Worm (Caenorhabditis elegans) whole organism, L4/young adult: ENCODE results near the gene gei-8.
A peak's percentile ranks its signal among the peaks of the same experiment; 100 is the strongest.

ENCODE experiments used
- W03F9.2 ChIP-seq: fragments of 150-350 bp; optimal IDR thresholded peaks from 2 replicates; lab custom pipeline; 2014; ENCODE audit warnings: missing biosample characterization, missing genetic modification characterization
- dao-5 ChIP-seq: sonication (generic microtip); optimal IDR thresholded peaks from 2 replicates; lab custom pipeline; 2016; ENCODE audit warnings: missing genotype, missing genetic modification characterization, moderate library complexity, missing compliant biosample characterization
- him-1 ChIP-seq: sonication (generic microtip); optimal IDR thresholded peaks from 2 replicates; lab custom pipeline; 2016; ENCODE audit warnings: missing genotype, missing genetic modification reagents, missing genetic modification characterization, missing compliant biosample characterization

The gei-8 gene

ce11 chrIII:8121132-8121531, at the start of gene gei-8:
Gene gei-8 (minus strand): TSS chrIII:8121232.
- TF ChIP-seq W03F9.2 (tag; lab: Kevin White, UChicago) (no peak), him-1 (tag; lab: Kevin White, UChicago) (no peak), dao-5 (tag; lab: Kevin White, UChicago) (no peak)

ce11 chrIII:8164771-8165170, 43.7 kb upstream of the gei-8 start:
- TF ChIP-seq W03F9.2 (tag; lab: Kevin White, UChicago) (no peak), him-1 (tag; lab: Kevin White, UChicago) (no peak), dao-5 (tag; lab: Kevin White, UChicago) (no peak)

- TF ChIP-seq him-1 (tag; lab: Kevin White, UChicago), result peak; percentile 45
- TF ChIP-seq W03F9.2 (tag; lab: Kevin White, UChicago), result peak; percentile 92
- no peak for TF ChIP-seq dao-5 (tag; lab: Kevin White, UChicago)
Observed at ce11 chrIII:8163788-8164423, 42.9 kb upstream of the gei-8 start, which contains the start of gene prp-8. Gene prp-8 (plus strand): TSS chrIII:8164373.

DNA sequence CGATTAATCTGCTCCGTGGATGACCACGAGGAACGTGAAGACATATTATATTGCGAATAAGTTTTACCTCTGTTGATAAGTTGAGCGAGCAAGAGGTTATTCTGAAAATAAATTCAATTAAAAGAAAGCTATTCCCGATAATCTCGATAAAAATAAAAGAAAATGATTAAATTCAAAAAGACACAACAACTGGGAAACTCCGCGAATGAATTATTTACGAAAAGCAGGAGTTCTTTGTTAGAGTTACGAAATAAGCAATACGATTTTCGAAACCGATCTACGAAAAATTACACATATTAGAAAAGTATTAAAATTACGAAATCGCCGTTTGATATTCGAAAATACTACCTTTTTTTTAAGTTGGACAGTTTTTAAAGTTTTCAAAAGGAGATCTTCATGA, 42.3 kb upstream of the gei-8 start, which contains the start of gene bath-42:
Gene bath-42, minus strand, starts transcription at position 101 of the 400 bp plus-strand sequence.
- TF ChIP-seq dao-5 (tag; lab: Kevin White, UChicago) (no peak), W03F9.2 (tag; lab: Kevin White, UChicago) (no peak), him-1 (tag; lab: Kevin White, UChicago) (no peak)

ce11 chrIII:8161238-8161637, 40.2 kb upstream of the gei-8 start, which contains the start of gene inpp-5K:
Gene inpp-5K (minus strand): TSS chrIII:8161338.
- TF ChIP-seq dao-5 (tag; lab: Kevin White, UChicago) (no peak), him-1 (tag; lab: Kevin White, UChicago) (no peak), W03F9.2 (tag; lab: Kevin White, UChicago) (no peak)

- TF ChIP-seq W03F9.2 (tag; lab: Kevin White, UChicago) (no peak), dao-5 (tag; lab: Kevin White, UChicago) (no peak), him-1 (tag; lab: Kevin White, UChicago) (no peak)
Observed at ce11 chrIII:8158140-8158786, 37.2 kb upstream of the gei-8 start, which contains the start of gene atg-13. Gene atg-13 (minus strand): TSS chrIII:8158190.

DNA sequence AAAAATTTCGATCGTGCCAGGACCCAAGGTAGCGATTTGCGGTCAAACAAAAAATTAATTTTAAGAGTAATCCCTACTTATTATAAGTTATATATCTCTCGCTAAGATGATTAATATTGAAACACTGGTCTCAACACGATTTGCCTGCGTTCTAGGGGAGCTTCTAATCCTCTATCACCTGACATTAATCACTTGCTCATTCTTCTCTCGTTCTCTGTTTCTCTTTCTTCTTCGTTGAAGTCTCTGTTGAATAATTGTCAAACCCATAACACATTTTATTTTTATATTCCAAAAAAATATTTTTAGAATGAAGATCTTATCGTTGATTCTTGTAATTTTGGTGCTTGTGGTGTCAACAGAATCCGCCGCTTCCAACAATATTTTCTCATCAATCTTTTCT, 34.1 kb upstream of the gei-8 start, which contains the start of gene D2007.1:
Gene D2007.1, plus strand, starts transcription at position 301 of the 400 bp plus-strand sequence.
- TF ChIP-seq dao-5 (tag; lab: Kevin White, UChicago), result no peak
- TF ChIP-seq W03F9.2 (tag; lab: Kevin White, UChicago), result no peak
- no peak for TF ChIP-seq him-1 (tag; lab: Kevin White, UChicago)

ce11 chrIII:8154423-8154822, 33.4 kb upstream of the gei-8 start:
- no peak for TF ChIP-seq him-1 (tag; lab: Kevin White, UChicago)
- TF ChIP-seq dao-5 (tag; lab: Kevin White, UChicago), result no peak
- no peak for TF ChIP-seq W03F9.2 (tag; lab: Kevin White, UChicago)

- TF ChIP-seq dao-5 (tag; lab: Kevin White, UChicago) (no peak), him-1 (tag; lab: Kevin White, UChicago) (no peak), W03F9.2 (tag; lab: Kevin White, UChicago) (no peak)
Observed at ce11 chrIII:8148751-8149150, 27.7 kb upstream of the gei-8 start, which contains the start of gene D2007.2. Gene D2007.2 (plus strand): TSS chrIII:8148963.

- TF ChIP-seq dao-5 (tag; lab: Kevin White, UChicago), result no peak
- no peak for TF ChIP-seq him-1 (tag; lab: Kevin White, UChicago)
- no peak for TF ChIP-seq W03F9.2 (tag; lab: Kevin White, UChicago)
Observed at ce11 chrIII:8145971-8146370, 24.9 kb upstream of the gei-8 start.

DNA sequence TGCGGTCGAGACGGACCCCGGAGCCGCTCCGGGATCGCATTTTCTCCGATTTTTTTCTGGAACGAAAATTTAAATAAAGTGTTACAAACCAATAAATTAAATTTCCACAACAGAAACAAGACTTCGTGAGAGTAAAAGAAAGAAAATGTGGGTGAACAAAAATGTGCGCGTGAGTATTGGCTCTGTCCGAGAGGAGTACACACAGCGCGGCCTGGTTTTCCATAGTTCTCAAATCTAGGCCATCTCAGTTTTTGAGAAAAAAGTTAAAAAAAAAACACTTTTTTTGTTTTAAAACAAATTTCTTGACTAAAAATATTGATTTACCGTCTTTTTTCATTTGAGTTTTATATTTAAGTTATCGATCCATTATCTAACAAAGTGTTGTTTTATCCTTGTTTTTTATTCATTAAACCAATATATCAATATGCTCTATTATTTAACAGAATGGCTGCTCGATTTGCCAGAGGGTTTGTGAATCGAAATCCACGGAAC, 23.6 kb upstream of the gei-8 start, which contains the start of the genes C14B9.8 and mrpl-18:
Gene C14B9.8, minus strand, starts transcription at position 56 of the 492 bp plus-strand sequence.
Gene mrpl-18, plus strand, starts transcription at position 442 of the 492 bp plus-strand sequence.
- peak; percentile 63 for TF ChIP-seq W03F9.2 (tag; lab: Kevin White, UChicago)
- no peak for TF ChIP-seq dao-5 (tag; lab: Kevin White, UChicago)
- TF ChIP-seq him-1 (tag; lab: Kevin White, UChicago), result peak; percentile 63

DNA sequence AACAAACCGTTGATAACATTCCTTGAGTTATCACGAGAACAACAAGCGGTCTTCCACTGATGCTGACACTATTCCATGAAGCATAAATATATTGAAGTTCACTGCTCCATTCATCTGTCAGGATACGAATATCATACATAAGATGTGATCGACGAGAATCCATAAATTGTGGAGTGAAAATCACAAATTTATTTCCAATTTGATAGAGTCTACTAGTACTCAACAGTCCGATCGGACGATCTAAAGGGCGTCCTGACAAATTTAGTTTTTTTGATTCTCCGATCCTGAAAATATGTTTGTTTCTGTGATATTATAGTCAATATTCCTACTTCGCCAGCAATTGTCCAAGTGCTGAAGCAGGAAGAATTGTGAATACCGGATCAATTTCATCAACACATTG, 21.2 kb upstream of the gei-8 start:
- no peak for TF ChIP-seq him-1 (tag; lab: Kevin White, UChicago)
- TF ChIP-seq dao-5 (tag; lab: Kevin White, UChicago), result no peak
- TF ChIP-seq W03F9.2 (tag; lab: Kevin White, UChicago), result no peak

- TF ChIP-seq him-1 (tag; lab: Kevin White, UChicago) (no peak), dao-5 (tag; lab: Kevin White, UChicago) (no peak), W03F9.2 (tag; lab: Kevin White, UChicago) (no peak)
Observed at ce11 chrIII:8137777-8138176, 16.7 kb upstream of the gei-8 start, which contains the start of gene hsp-12.2. Gene hsp-12.2 (plus strand): TSS chrIII:8138077.
